Worm (Caenorhabditis elegans) whole organism, young adult: ENCODE measurements around the gene mab-21.
A peak's percentile ranks its signal among the peaks of the same experiment; 100 is the strongest.

Source experiments
- B0336.3 ChIP-seq: fragments of 200-800 bp; sonication (Bioruptor generic); IDR thresholded peaks from 2 replicates; pipeline ENCODE4 v1.3.6; 2022; ENCODE audit warnings: missing genetic modification characterization, missing compliant biosample characterization
- C06A6.2 ChIP-seq: fragments of 200-800 bp; sonication (Bioruptor generic); conservative IDR thresholded peaks from 2 replicates; pipeline ENCODE4 v1.3.6; 2022; ENCODE audit warnings: missing genetic modification characterization, missing compliant biosample characterization
- K12H6.12 ChIP-seq: fragments of 200-800 bp; sonication (Bioruptor generic); optimal IDR thresholded peaks from 2 replicates; lab custom pipeline; 2018; ENCODE audit warnings: mild to moderate bottlenecking, missing genetic modification characterization, missing compliant biosample characterization
- ZK185.1 ChIP-seq: sonication (generic microtip); optimal IDR thresholded peaks from 2 replicates; lab custom pipeline; 2016; ENCODE audit warnings: mild to moderate bottlenecking, missing genetic modification characterization, missing compliant biosample characterization; ENCODE audit not compliant: poor library complexity, severe bottlenecking
- atf-7 ChIP-seq: sonication (generic microtip); optimal IDR thresholded peaks from 2 replicates; lab custom pipeline; 2017; ENCODE audit warnings: mild to moderate bottlenecking, missing genetic modification characterization, missing compliant biosample characterization
- athp-1 ChIP-seq: sonication (generic microtip); optimal IDR thresholded peaks from 2 replicates; lab custom pipeline; 2017; ENCODE audit warnings: mild to moderate bottlenecking, missing genetic modification characterization, missing compliant biosample characterization
- attf-5 ChIP-seq: fragments of 200-800 bp; sonication (Bioruptor generic); optimal IDR thresholded peaks from 2 replicates; lab custom pipeline; 2018; ENCODE audit warnings: mild to moderate bottlenecking, missing genetic modification characterization, missing compliant biosample characterization
- cebp-1 ChIP-seq, 2 experiments: fragments of 200-800 bp in 1 of 2; sonication (Bioruptor generic) in 1 of 2; sonication (generic microtip) in 1 of 2; IDR thresholded peaks in 1 of 2; optimal IDR thresholded peaks in 1 of 2; 2 replicates each; pipeline versions ENCODE4 v1.3.6 to Lab custom; 2017 to 2022; ENCODE audit warnings: missing compliant biosample characterization in 2 of 2, missing genetic modification characterization in 2 of 2, mild to moderate bottlenecking in 1 of 2, missing genetic modification reagents in 1 of 2, moderate library complexity in 1 of 2
- cebp-2 ChIP-seq: fragments of 200-800 bp; sonication (Bioruptor generic); IDR thresholded peaks from 2 replicates; pipeline ENCODE4 v1.3.6; 2022; ENCODE audit warnings: missing genetic modification characterization, missing compliant biosample characterization
- dox-1 ChIP-seq: fragments of 200-800 bp; sonication (Bioruptor generic); IDR thresholded peaks from 2 replicates; pipeline ENCODE4 v1.3.6; 2022; ENCODE audit warnings: missing genetic modification reagents, missing genetic modification characterization, missing compliant biosample characterization
- efl-1 ChIP-seq: fragments of 150-350 bp; optimal IDR thresholded peaks from 2 replicates; lab custom pipeline; 2014; ENCODE audit warnings: missing biosample characterization, missing genetic modification reagents, missing genetic modification characterization
- egl-18 ChIP-seq: fragments of 200-800 bp; sonication (Bioruptor generic); IDR thresholded peaks from 2 replicates; pipeline ENCODE4 v1.3.6; 2022; ENCODE audit warnings: missing genetic modification reagents, missing genetic modification characterization, missing compliant biosample characterization
- ekl-4 ChIP-seq: fragments of 200-800 bp; sonication (Bioruptor generic); IDR thresholded peaks from 2 replicates; pipeline ENCODE4 v1.3.6; 2022; ENCODE audit warnings: missing genetic modification reagents, missing genetic modification characterization, missing compliant biosample characterization
- fkh-3 ChIP-seq: sonication (generic microtip); optimal IDR thresholded peaks from 2 replicates; lab custom pipeline; 2016; ENCODE audit warnings: mild to moderate bottlenecking, missing genetic modification characterization, missing compliant biosample characterization
- gei-17 ChIP-seq: fragments of 200-800 bp; sonication (Bioruptor generic); optimal IDR thresholded peaks from 2 replicates; lab custom pipeline; 2018; ENCODE audit warnings: mild to moderate bottlenecking, missing genetic modification characterization, missing compliant biosample characterization
- hlh-12 ChIP-seq: sonication (generic microtip); optimal IDR thresholded peaks from 2 replicates; lab custom pipeline; 2016; ENCODE audit warnings: missing genetic modification characterization, missing compliant biosample characterization
- hmg-1.2 ChIP-seq: fragments of 200-800 bp; sonication (Bioruptor generic); IDR thresholded peaks from 2 replicates; pipeline ENCODE4 v1.3.6; 2022; ENCODE audit warnings: missing genetic modification reagents, missing genetic modification characterization, missing compliant biosample characterization
- hmg-20 ChIP-seq: fragments of 200-800 bp; sonication (Bioruptor generic); IDR thresholded peaks from 2 replicates; pipeline ENCODE4 v1.3.6; 2022; ENCODE audit warnings: missing genetic modification reagents, missing genetic modification characterization, missing compliant biosample characterization
- lin-35 ChIP-seq, 3 experiments: fragments of 150-350 bp in 2 of 3; sonication (generic microtip) in 1 of 3; optimal IDR thresholded peaks; 2 replicates each; lab custom pipeline; 2014 to 2018; ENCODE audit warnings: missing biosample characterization in 3 of 3, missing genetic modification characterization in 3 of 3, missing genetic modification reagents in 3 of 3
- lin-40 ChIP-seq: sonication (generic microtip); optimal IDR thresholded peaks from 2 replicates; lab custom pipeline; 2016; ENCODE audit warnings: missing genetic modification characterization, mild to moderate bottlenecking, missing compliant biosample characterization, missing genotype, missing genetic modification reagents
- lin-54 ChIP-seq: fragments of 200-800 bp; sonication (Bioruptor generic); optimal IDR thresholded peaks from 2 replicates; lab custom pipeline; 2018; ENCODE audit warnings: mild to moderate bottlenecking, missing genetic modification characterization, missing compliant biosample characterization
- lsy-27 ChIP-seq: sonication (generic microtip); optimal IDR thresholded peaks from 2 replicates; lab custom pipeline; 2017; ENCODE audit warnings: missing genetic modification characterization, mild to moderate bottlenecking, missing compliant biosample characterization, antibody characterized with exemption, missing genotype, borderline replicate concordance; ENCODE audit not compliant: insufficient read depth
- madf-10 ChIP-seq: sonication (generic microtip); optimal IDR thresholded peaks from 2 replicates; lab custom pipeline; 2016; ENCODE audit warnings: mild to moderate bottlenecking, missing genetic modification characterization, missing compliant biosample characterization
- madf-3 ChIP-seq: fragments of 200-800 bp; sonication (Bioruptor generic); IDR thresholded peaks from 2 replicates; pipeline ENCODE4 v1.3.6; 2022; ENCODE audit warnings: missing genetic modification reagents, missing genetic modification characterization, missing compliant biosample characterization
- mcd-1 ChIP-seq: fragments of 200-800 bp; sonication (Bioruptor generic); IDR thresholded peaks from 2 replicates; pipeline ENCODE4 v1.3.6; 2022; ENCODE audit warnings: missing genetic modification reagents, missing genetic modification characterization, missing compliant biosample characterization
- nhr-120 ChIP-seq: fragments of 200-800 bp; sonication (Bioruptor generic); IDR thresholded peaks from 2 replicates; pipeline ENCODE4 v1.3.6; 2022; ENCODE audit warnings: missing genetic modification characterization, missing compliant biosample characterization
- nhr-80 ChIP-seq: sonication (generic microtip); optimal IDR thresholded peaks from 2 replicates; lab custom pipeline; 2016; ENCODE audit warnings: missing genetic modification characterization, missing compliant biosample characterization
- pbrm-1 ChIP-seq: fragments of 200-800 bp; sonication (Bioruptor generic); IDR thresholded peaks from 2 replicates; pipeline ENCODE4 v1.3.6; 2022; ENCODE audit warnings: missing genetic modification reagents, missing genetic modification characterization, missing compliant biosample characterization
- pha-4 ChIP-seq: fragments of 150-350 bp; sonication (generic microtip); optimal IDR thresholded peaks from 2 replicates; lab custom pipeline; 2014; ENCODE audit warnings: missing biosample characterization, missing genetic modification reagents, missing genetic modification characterization
- repo-1 ChIP-seq: sonication (generic microtip); optimal IDR thresholded peaks from 2 replicates; lab custom pipeline; 2017; ENCODE audit warnings: mild to moderate bottlenecking, missing genetic modification characterization, missing compliant biosample characterization
- snpc-4 ChIP-seq, 5 experiments: fragments of 150-350 bp in 1 of 5; sonication (generic microtip) in 4 of 5; optimal IDR thresholded peaks; 2 replicates each; lab custom pipeline; 2014 to 2018; ENCODE audit warnings: missing genetic modification characterization in 5 of 5, missing biosample characterization in 3 of 5, antibody characterized with exemption in 2 of 5, mild to moderate bottlenecking in 2 of 5, missing compliant biosample characterization in 2 of 5, missing genotype in 2 of 5, moderate library complexity in 2 of 5, missing genetic modification reagents in 1 of 5
- tbp1 ChIP-seq: fragments of 200-800 bp; sonication (Bioruptor generic); optimal IDR thresholded peaks from 2 replicates; lab custom pipeline; 2018; ENCODE audit warnings: mild to moderate bottlenecking, missing genetic modification characterization, missing compliant biosample characterization
- unc-130 ChIP-seq: sonication (generic microtip); optimal IDR thresholded peaks from 2 replicates; lab custom pipeline; 2016; ENCODE audit warnings: missing genetic modification reagents, missing genetic modification characterization, missing compliant biosample characterization
- unc-62 ChIP-seq: fragments of 150-350 bp; optimal IDR thresholded peaks from 2 replicates; lab custom pipeline; 2014; ENCODE audit warnings: missing biosample characterization, missing genetic modification reagents, missing genetic modification characterization
- xnd-1 ChIP-seq: sonication (generic microtip); optimal IDR thresholded peaks from 2 replicates; lab custom pipeline; 2016; ENCODE audit warnings: missing genotype, missing genetic modification reagents, missing genetic modification characterization, missing compliant biosample characterization
- zfh-2 ChIP-seq: fragments of 200-800 bp; sonication (Bioruptor generic); conservative IDR thresholded peaks from 2 replicates; pipeline ENCODE4 v1.3.6; 2022; ENCODE audit warnings: missing genetic modification reagents, missing genetic modification characterization, missing compliant biosample characterization
- ztf-22 ChIP-seq: fragments of 200-800 bp; sonication (Bioruptor generic); optimal IDR thresholded peaks from 2 replicates; lab custom pipeline; 2018; ENCODE audit warnings: mild to moderate bottlenecking, missing genetic modification characterization, moderate library complexity, missing compliant biosample characterization
- ztf-25 ChIP-seq: fragments of 200-800 bp; sonication (Bioruptor generic); IDR thresholded peaks from 2 replicates; pipeline ENCODE4 v1.3.6; 2022; ENCODE audit warnings: missing genetic modification reagents, missing genetic modification characterization, missing compliant biosample characterization
- ztf-26 ChIP-seq: sonication (generic microtip); optimal IDR thresholded peaks from 2 replicates; lab custom pipeline; 2017; ENCODE audit warnings: missing genetic modification characterization, missing compliant biosample characterization
- ztf-3 ChIP-seq: fragments of 200-800 bp; sonication (Bioruptor generic); optimal IDR thresholded peaks from 2 replicates; lab custom pipeline; 2018; ENCODE audit warnings: mild to moderate bottlenecking, missing genetic modification characterization, missing compliant biosample characterization

Gene mab-21

DNA sequence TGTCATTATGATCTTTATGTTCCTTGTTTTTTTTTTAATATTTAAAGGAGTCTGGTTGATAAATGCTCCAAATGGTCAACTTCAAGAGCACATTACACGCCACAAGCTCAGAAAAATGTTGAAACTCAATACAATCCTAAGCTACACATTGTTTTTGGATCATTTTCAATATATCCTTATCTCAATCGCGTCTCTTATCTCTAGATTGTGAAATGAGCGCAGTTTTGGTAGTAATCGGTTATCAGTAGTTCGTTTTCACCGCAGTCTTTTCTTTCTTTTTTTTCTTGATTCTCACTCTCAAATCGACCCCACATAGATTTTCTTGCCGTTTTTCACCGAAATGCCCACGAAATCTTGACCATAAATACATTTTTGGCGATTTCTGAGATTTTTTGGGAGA is 47.7 kb upstream of the mab-21 start (continued):
- TF ChIP-seq pha-4, result no peak
- TF ChIP-seq, all 124 proteins: peak for 2

DNA sequence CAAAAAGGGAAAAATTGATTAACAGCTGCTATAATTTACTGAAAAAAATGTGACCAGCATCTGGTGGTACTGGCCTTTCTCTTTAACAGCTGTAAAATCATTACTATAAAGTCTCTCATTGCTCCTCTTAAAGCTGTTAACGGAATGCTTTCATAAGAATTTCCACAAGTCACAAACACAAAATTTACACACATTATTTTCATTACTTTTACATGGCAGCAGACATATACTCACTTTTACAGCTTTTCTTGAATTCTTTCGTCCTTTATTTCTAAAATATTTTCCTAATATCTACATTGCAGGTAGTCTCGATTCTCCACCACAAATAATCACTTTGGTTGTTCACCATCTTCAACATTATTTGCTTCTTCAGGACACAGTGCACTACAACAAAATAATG is 47.2 kb upstream of the mab-21 start, which contains the start of gene imph-1:
imph-1 (plus strand) TSS at position 301 of the 400 bp plus-strand sequence.
- no peak for TF ChIP-seq madf-10 (tag; lab: Kevin White, UChicago)
- TF ChIP-seq ztf-3 (GFP tag; lab: Kevin White, UChicago), result no peak
- no peak for TF ChIP-seq unc-62 (GFP tag; lab: Kevin White, UChicago)
- no peak for TF ChIP-seq athp-1 (tag; lab: Kevin White, UChicago)
- no peak for TF ChIP-seq hlh-12 (tag; lab: Kevin White, UChicago)
- no peak for TF ChIP-seq B0336.3 (GFP tag; lab: Robert Waterston, UW)
- TF ChIP-seq hmg-20 (GFP tag; lab: Robert Waterston, UW), result no peak
- no peak for TF ChIP-seq ZK185.1 (tag; lab: Kevin White, UChicago)
- TF ChIP-seq ztf-25 (GFP tag; lab: Robert Waterston, UW), result no peak
- no peak for TF ChIP-seq lin-54
- TF ChIP-seq efl-1 (GFP tag; lab: Kevin White, UChicago), result no peak
- TF ChIP-seq cebp-2 (GFP tag; lab: Robert Waterston, UW), result no peak
- no peak for TF ChIP-seq C06A6.2 (GFP tag; lab: Robert Waterston, UW)
- no peak for TF ChIP-seq pha-4
- no peak for TF ChIP-seq fkh-3 (tag; lab: Kevin White, UChicago)
- no peak for TF ChIP-seq lsy-27 (tag; lab: Kevin White, UChicago)
- TF ChIP-seq, all 124 proteins: peak for 0

DNA sequence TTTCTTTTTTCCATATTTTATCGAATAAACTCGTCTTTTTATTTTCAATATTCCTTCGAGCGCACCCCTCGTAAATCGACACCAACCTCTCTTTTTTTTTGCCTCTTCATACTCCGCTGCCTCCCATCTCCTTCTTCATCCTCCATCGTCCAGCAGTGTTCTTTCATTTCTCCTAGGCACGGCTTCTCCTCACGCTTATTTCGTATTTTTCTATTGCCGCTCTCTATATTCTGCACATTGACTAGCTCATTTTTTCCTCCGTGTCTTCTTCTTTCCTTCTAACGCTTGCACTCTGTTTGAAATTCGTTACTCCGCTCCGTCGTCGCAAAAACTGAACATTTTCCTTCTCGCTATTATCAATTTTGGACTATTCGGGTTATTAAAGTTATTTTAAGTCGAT is 45.2 kb upstream of the mab-21 start:
- peak; percentile 28 for TF ChIP-seq repo-1
- TF ChIP-seq egl-18 (GFP tag; lab: Robert Waterston, UW), result no peak

DNA sequence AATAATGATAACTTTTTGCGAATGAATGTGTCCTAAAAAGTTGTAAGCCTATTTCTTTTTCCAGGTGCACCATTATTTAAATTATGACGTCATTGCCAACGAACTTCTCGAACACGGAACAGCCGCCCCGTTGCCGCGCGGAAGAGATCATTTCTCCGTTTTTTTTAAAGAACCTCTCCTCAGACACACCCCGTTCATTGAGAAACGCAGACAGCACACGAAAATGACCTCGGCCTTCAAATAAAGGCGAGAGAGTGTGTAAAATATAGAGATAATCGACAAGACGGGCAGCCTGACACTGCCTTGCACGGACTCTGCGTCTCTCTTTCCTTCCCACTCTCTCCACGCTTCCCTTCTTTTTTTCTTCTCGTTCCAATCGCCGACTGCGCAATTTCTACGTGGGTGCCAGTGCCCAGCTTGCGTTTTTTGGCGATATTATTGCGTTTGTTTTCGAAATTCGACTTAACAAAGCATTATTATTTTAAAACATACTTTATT is 40.1 kb upstream of the mab-21 start:
- TF ChIP-seq cebp-1 (GFP tag; IDR thresholded peaks at IDR 0.05; lab: Robert Waterston, UW) (no peak), cebp-1 (tag; optimal IDR thresholded peaks at IDR 0.05; lab: Kevin White, UChicago) (peak; percentile 53), zfh-2 (GFP tag; lab: Robert Waterston, UW) (peak; percentile 87), nhr-120 (no peak), hmg-1.2 (GFP tag; lab: Robert Waterston, UW) (peak; percentile 94), ztf-22 (peak; percentile 22), C06A6.2 (GFP tag; lab: Robert Waterston, UW) (0 out of 2 replicates have a peak, but pooled peaks have one; percentile 49), unc-130 (GFP tag; lab: Kevin White, UChicago) (peak; percentile 3), lin-40 (tag; lab: Kevin White, UChicago) (peak; percentile 68), pbrm-1 (GFP tag; lab: Robert Waterston, UW) (peak; percentile 72), ztf-26 (tag; lab: Kevin White, UChicago) (peak; percentile 16), madf-3 (GFP tag; lab: Robert Waterston, UW) (no peak), tbp1 (GFP tag; lab: Kevin White, UChicago) (peak; percentile 17), K12H6.12 (tag; lab: Kevin White, UChicago) (peak; percentile 58), B0336.3 (GFP tag; lab: Robert Waterston, UW) (peak; percentile 64), mcd-1 (GFP tag; lab: Robert Waterston, UW) (peak; percentile 50), dox-1 (peak; percentile 71), ekl-4 (GFP tag; lab: Robert Waterston, UW) (no peak), snpc-4 (GFP tag; optimal IDR thresholded peaks at IDR 0.05; lab: Kevin White, UChicago) (no peak), snpc-4 (tag; optimal IDR thresholded peaks at IDR 0.05; lab: Kevin White, UChicago) (peak in 2 of 4 experiments; percentile 6 to 10), xnd-1 (no peak), gei-17 (no peak), lin-35 (GFP tag; optimal IDR thresholded peaks at IDR 0.05; lab: Kevin White, UChicago) (peak in 1 of 3 experiments; percentile 36), atf-7 (tag; lab: Kevin White, UChicago) (peak; percentile 72), attf-5 (peak; percentile 35), nhr-80 (peak; percentile 70)
